Worm (Caenorhabditis elegans): ENCODE data around the gene nhr-48.

nhr-48 gene

DNA sequence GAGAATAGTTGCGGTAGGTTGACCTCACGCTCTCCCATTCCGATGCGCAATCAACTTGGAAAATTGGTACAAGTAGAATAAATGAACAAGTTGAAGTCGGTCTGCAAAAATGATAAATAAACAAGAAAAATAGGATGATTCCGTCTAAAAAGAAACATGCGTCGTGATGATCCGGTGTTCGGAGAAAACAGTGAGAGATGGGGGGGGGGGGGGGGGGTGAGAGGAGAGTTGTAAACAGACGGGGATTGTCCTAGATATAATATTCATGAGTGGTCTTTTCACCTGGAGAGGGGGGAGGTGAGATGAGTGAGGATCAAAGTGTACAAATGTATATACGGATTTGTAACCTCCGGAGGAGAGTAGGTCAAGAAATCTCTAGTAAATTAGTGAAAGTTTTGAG, 32.4 kb upstream of the nhr-48 start, which contains the start of gene F59D12.2:
F59D12.2 (minus strand) TSS at position 101 of the 400 bp plus-strand sequence.
- TF ChIP-seq daf-12 (tag; optimal IDR thresholded peaks at IDR 0.05), result no peak
- no peak for TF ChIP-seq ceh-9 (tag; optimal IDR thresholded peaks at IDR 0.05)
- TF ChIP-seq nhr-77 (tag; optimal IDR thresholded peaks at IDR 0.05), result no peak
- no peak for TF ChIP-seq mdl-1 (tag; optimal IDR thresholded peaks at IDR 0.05)
- no peak for TF ChIP-seq ztf-11 (tag; optimal IDR thresholded peaks at IDR 0.05)

- TF ChIP-seq lsy-12 (tag; optimal IDR thresholded peaks at IDR 0.05) (no peak), egl-27 (tag; optimal IDR thresholded peaks at IDR 0.05) (no peak), unc-62 (GFP tag; optimal IDR thresholded peaks at IDR 0.05) (no peak), nhr-67 (tag; optimal IDR thresholded peaks at IDR 0.05) (no peak), lin-15B (tag; optimal IDR thresholded peaks at IDR 0.05) (no peak), nhr-11 (tag; optimal IDR thresholded peaks at IDR 0.05) (no peak), elt-1 (tag; optimal IDR thresholded peaks at IDR 0.05) (no peak), nhr-28 (tag; optimal IDR thresholded peaks at IDR 0.05) (no peak), egl-5 (tag; optimal IDR thresholded peaks at IDR 0.05) (no peak), nhr-76 (tag; optimal IDR thresholded peaks at IDR 0.05) (no peak), nhr-237 (tag; optimal IDR thresholded peaks at IDR 0.05) (no peak), pqm-1 (tag; optimal IDR thresholded peaks at IDR 0.05) (no peak), tbx-2 (tag; optimal IDR thresholded peaks at IDR 0.05) (no peak), unc-39 (tag; optimal IDR thresholded peaks at IDR 0.05) (no peak), fkh-2 (tag; optimal IDR thresholded peaks at IDR 0.05) (no peak), hmg-11 (tag; optimal IDR thresholded peaks at IDR 0.05) (no peak)
These were observed 26.6 kb upstream of the nhr-48 start, which contains the start of gene gpn-1 for ce11 chrX:15681393-15681792. Gene gpn-1, plus strand, starts transcription at chrX:15681693.

- peak; percentile 61 for TF ChIP-seq elt-2 (tag; optimal IDR thresholded peaks at IDR 0.05)
- no peak for TF ChIP-seq mml-1 (tag; optimal IDR thresholded peaks at IDR 0.05)
- TF ChIP-seq pqm-1 (tag; optimal IDR thresholded peaks at IDR 0.05), result peak; percentile 61
- TF ChIP-seq nhr-237 (tag; optimal IDR thresholded peaks at IDR 0.05), result no peak
- peak; percentile 1 for TF ChIP-seq hmg-11 (tag; optimal IDR thresholded peaks at IDR 0.05)
- no peak for TF ChIP-seq ceh-82 (tag; optimal IDR thresholded peaks at IDR 0.05)
- no peak for TF ChIP-seq lsy-12 (tag; optimal IDR thresholded peaks at IDR 0.05)
- TF ChIP-seq nfya-1 (tag; optimal IDR thresholded peaks at IDR 0.05; ENCODE audit: insufficient read depth), result no peak
- TF ChIP-seq egl-27 (tag; optimal IDR thresholded peaks at IDR 0.05), result no peak
- TF ChIP-seq pha-4 (tag; optimal IDR thresholded peaks at IDR 0.05), result peak; percentile 21
These were observed 18.8 kb upstream of the nhr-48 start, which contains the start of gene C03H12.1 for ce11 chrX:15689244-15689643. Gene C03H12.1, plus strand, starts transcription at chrX:15689449.

DNA sequence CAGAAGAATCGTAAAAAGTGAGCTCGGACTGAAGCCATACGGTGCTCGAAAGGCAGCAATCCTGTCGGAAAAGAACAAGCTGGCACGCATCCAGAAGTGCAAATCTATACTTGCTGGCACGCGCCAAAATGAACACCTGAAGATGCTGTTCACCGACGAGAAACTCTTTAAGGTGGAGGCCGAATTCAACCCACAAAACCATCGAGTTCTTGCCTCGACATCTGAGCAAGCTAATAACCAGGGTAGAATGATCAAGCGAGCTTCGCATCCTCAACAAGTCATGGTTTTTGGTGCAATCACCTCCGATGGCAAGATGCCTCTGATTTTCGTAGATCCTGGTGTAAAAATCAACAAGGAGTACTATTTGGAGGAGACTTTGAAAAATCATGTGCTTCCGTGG, 14.5 kb upstream of the nhr-48 start:
- no peak for TF ChIP-seq nfya-1 (tag; optimal IDR thresholded peaks at IDR 0.05; ENCODE audit: insufficient read depth)
- no peak for TF ChIP-seq egl-27 (tag; optimal IDR thresholded peaks at IDR 0.05)
- TF ChIP-seq snpc-4 (tag; optimal IDR thresholded peaks at IDR 0.05), result no peak
- TF ChIP-seq zag-1 (tag; optimal IDR thresholded peaks at IDR 0.05), result no peak
- no peak for TF ChIP-seq hmg-11 (tag; optimal IDR thresholded peaks at IDR 0.05)
- TF ChIP-seq fos-1 (tag; optimal IDR thresholded peaks at IDR 0.05), result no peak
- TF ChIP-seq fkh-2 (tag; optimal IDR thresholded peaks at IDR 0.05), result no peak

- TF ChIP-seq fos-1 (tag; optimal IDR thresholded peaks at IDR 0.05) (no peak), pha-4 (tag; optimal IDR thresholded peaks at IDR 0.05) (peak; percentile 39)
These were observed 11.6 kb upstream of the nhr-48 start, which contains the start of gene ZK662.2 for ce11 chrX:15696400-15696799. Gene ZK662.2, plus strand, starts transcription at chrX:15696700.

- peak; percentile 50 for TF ChIP-seq pha-4 (tag; optimal IDR thresholded peaks at IDR 0.05)
- peak; percentile 48 for TF ChIP-seq pqm-1 (tag; optimal IDR thresholded peaks at IDR 0.05)
- no peak for TF ChIP-seq mml-1 (tag; optimal IDR thresholded peaks at IDR 0.05)
- peak; percentile 77 for TF ChIP-seq elt-2 (tag; optimal IDR thresholded peaks at IDR 0.05)
- peak; percentile 29 for TF ChIP-seq nhr-23 (tag; optimal IDR thresholded peaks at IDR 0.05)
- TF ChIP-seq tbx-2 (tag; optimal IDR thresholded peaks at IDR 0.05), result no peak
- TF ChIP-seq elt-1 (tag; optimal IDR thresholded peaks at IDR 0.05), result peak; percentile 10
- TF ChIP-seq ceh-28 (tag; optimal IDR thresholded peaks at IDR 0.05), result peak; percentile 9
These were observed 7.8 kb upstream of the nhr-48 start for ce11 chrX:15700220-15700619.

All from whole organism, L3 larva.